Fruit fly (Drosophila melanogaster) whole organism, prepupa: Measurements from ENCODE around the gene CG32022.

Experiments
- CG11902 ChIP-seq: fragments of 200-800 bp; sonication (Bioruptor generic); optimal IDR thresholded peaks from 3 replicates; lab custom pipeline; 2016; ENCODE audit warnings: missing biosample characterization, missing genetic modification characterization
- Sox14 ChIP-seq: fragments of 200-800 bp; sonication (Bioruptor generic); optimal IDR thresholded peaks from 3 replicates; lab custom pipeline; 2016; ENCODE audit warnings: missing biosample characterization, missing genetic modification characterization

DNA sequence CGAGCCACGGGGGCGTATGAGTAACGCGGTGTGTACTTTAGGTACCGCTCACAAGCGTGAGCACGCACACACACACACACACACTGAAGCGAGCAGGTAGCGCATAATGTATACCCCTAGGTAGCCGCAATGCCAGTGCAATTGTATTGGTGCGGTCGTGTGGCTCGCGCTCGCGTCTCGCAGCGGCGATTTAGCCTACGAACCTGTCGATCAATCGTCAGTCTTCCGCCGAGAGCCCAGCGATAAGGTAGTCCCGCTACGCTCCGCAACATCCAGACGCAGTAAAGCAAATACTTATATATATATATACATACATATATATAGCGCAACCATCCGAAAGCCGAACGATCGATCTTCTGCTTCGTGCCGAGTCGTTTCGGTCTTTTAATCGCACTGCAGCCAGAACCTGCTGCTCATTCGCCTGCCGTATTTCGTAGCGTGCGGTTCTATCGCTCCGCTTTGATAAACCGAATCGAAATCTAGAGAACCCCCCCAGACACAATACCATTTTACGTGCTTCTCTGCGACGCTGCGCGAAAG lies 45.5 kb downstream of the CG32022 start, which contains the start of gene hry:
- TF ChIP-seq CG11902 (GFP tag; lab: Kevin White, UChicago) (no peak), Sox14 (GFP tag; lab: Kevin White, UChicago) (peak; percentile 16)
